Worm (Caenorhabditis elegans): ENCODE measurements around the gene bath-10.

Gene bath-10

DNA sequence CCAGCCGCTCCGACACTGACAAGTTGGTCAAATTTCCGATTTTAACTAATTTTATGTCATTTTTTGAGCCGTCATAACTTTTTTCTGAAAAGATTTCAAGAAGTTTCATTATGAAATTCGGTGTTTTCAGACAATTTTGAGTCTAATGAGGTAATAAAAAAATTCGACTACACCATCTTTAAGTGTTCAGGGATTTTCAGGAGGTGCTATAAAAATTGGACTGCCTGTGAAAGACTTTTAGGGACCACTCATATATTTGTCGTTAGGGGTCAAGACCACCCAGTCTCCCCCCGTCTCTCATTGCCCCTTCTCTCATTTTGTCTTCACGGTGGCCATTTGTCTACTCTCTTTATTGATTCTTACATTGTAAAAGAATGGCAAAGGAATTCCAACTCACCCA is at the start of gene bath-10:
TSS of gene bath-10 (plus strand) at position 301 of the 400 bp plus-strand sequence.
- TF ChIP-seq sdc-2 (tag; optimal IDR thresholded peaks at IDR 0.05) (no peak), C08G9.2 (tag; optimal IDR thresholded peaks at IDR 0.05) (no peak), ceh-19 (GFP tag; optimal IDR thresholded peaks at IDR 0.05) (no peak), lim-6 (tag; optimal IDR thresholded peaks at IDR 0.05) (no peak), ceh-14 (tag; optimal IDR thresholded peaks at IDR 0.05) (no peak), sox-2 (GFP tag; IDR thresholded peaks at IDR 0.05) (no peak), elt-4 (tag; optimal IDR thresholded peaks at IDR 0.05) (no peak)

DNA sequence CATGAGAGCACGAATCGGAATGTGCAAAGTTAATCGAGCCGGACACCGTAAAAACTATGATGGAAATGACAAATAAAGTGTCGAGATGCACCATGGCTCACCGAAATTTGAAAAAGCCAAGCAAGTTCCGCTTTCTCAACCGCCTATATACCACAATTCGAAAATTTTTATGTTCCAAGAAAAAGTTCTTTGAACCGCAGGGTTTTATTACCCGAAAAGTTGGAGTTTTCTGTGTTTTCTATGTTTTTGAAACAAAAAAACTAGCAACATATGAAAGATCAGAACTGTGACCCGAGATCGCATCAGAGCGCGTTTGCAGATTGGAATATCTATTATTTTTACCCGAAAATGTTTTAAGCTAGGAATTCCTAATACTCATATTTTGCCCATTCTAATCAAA is 47.8 kb upstream of the bath-10 start, which contains the start of gene Y46D2A.3:
TSS of gene Y46D2A.3 (minus strand) at position 101 of the 400 bp plus-strand sequence.
- TF ChIP-seq ceh-45 (GFP tag; IDR thresholded peaks at IDR 0.05), result no peak
- TF ChIP-seq dve-1 (tag; optimal IDR thresholded peaks at IDR 0.05), result no peak
- no peak for TF ChIP-seq Y22D7AL.16 (tag; optimal IDR thresholded peaks at IDR 0.05)

DNA sequence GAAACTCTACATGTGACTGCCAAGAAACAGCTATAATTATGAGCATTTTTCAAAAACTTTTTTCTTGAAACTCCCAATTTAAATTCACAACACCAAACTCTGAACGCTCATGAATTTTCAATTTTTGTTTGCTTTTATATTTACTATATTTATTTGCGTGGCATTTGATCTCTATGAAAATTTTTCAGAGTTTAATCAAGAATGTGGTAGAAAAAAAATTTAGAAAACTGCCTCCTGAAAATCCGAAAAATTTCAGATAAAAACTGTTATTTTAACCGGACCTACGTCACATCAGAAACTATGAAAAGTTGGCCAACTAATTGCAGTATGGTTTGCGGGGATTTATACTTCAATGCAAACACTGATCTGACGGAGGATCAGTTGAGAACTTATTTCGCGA is 42.8 kb upstream of the bath-10 start, which contains the start of gene irld-27:
TSS of gene irld-27 (plus strand) at position 301 of the 400 bp plus-strand sequence.
- TF ChIP-seq elt-4 (tag; optimal IDR thresholded peaks at IDR 0.05), result no peak
- no peak for TF ChIP-seq dve-1 (tag; optimal IDR thresholded peaks at IDR 0.05)
- TF ChIP-seq ceh-22 (tag; optimal IDR thresholded peaks at IDR 0.05), result no peak
- no peak for TF ChIP-seq rnt-1 (tag; optimal IDR thresholded peaks at IDR 0.05)
- TF ChIP-seq ets-4 (tag; optimal IDR thresholded peaks at IDR 0.05), result no peak
- no peak for TF ChIP-seq nhr-11 (tag; optimal IDR thresholded peaks at IDR 0.05)
- TF ChIP-seq unc-86 (tag; optimal IDR thresholded peaks at IDR 0.05), result no peak
- no peak for TF ChIP-seq ceh-34 (tag; optimal IDR thresholded peaks at IDR 0.05)
- no peak for TF ChIP-seq lim-6 (tag; optimal IDR thresholded peaks at IDR 0.05)
- TF ChIP-seq pha-4 (tag; optimal IDR thresholded peaks at IDR 0.05), result no peak
- TF ChIP-seq pax-1 (tag; optimal IDR thresholded peaks at IDR 0.05), result no peak
- no peak for TF ChIP-seq nfya-1 (tag; optimal IDR thresholded peaks at IDR 0.05)
- TF ChIP-seq syd-9 (tag; optimal IDR thresholded peaks at IDR 0.05), result no peak
- no peak for TF ChIP-seq ceh-18 (tag; optimal IDR thresholded peaks at IDR 0.05)
- TF ChIP-seq hlh-8 (tag; optimal IDR thresholded peaks at IDR 0.05), result no peak
- TF ChIP-seq Y22D7AL.16 (tag; optimal IDR thresholded peaks at IDR 0.05), result no peak
- TF ChIP-seq fkh-10 (GFP tag; optimal IDR thresholded peaks at IDR 0.05), result no peak
- no peak for TF ChIP-seq fkh-6 (tag; optimal IDR thresholded peaks at IDR 0.05)
- TF ChIP-seq gmeb-2 (tag; optimal IDR thresholded peaks at IDR 0.05), result no peak
- no peak for TF ChIP-seq pag-3 (tag; optimal IDR thresholded peaks at IDR 0.05; ENCODE audit: borderline replicate concordance)

DNA sequence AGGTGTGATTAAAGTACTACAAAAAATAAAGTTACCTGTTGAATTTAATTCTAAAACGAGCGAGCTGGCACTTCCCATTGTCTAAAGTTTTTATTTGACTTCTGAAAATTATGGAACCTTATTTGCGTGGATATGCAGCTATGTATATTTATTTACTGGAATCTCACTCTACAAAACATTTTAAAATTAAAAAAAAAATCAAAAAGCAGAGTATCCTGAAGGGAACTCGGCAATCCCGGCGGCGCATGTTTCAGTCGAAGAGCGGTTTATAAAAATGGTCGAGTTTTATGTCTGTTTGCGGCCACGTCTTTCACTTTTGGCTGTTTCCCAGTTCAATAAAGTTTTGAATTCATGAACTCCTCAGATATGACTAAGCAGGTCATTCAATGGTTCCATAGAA is 37.8 kb upstream of the bath-10 start, which contains the start of gene F14D2.19:
TSS of gene F14D2.19 (minus strand) at position 101 of the 400 bp plus-strand sequence.
- TF ChIP-seq lim-6 (tag; optimal IDR thresholded peaks at IDR 0.05) (no peak), unc-55 (GFP tag; optimal IDR thresholded peaks at IDR 0.05) (no peak), ceh-30 (tag; optimal IDR thresholded peaks at IDR 0.05) (no peak)

ce11 chrII:3338556-3338955 is 36.3 kb upstream of the bath-10 start, which contains the start of gene F14D2.7:
F14D2.7 (minus strand) TSS chrII:3338656.
- no peak for TF ChIP-seq ets-4 (tag; optimal IDR thresholded peaks at IDR 0.05)
- no peak for TF ChIP-seq hlh-6 (tag; optimal IDR thresholded peaks at IDR 0.05)
- no peak for TF ChIP-seq fkh-6 (tag; optimal IDR thresholded peaks at IDR 0.05)
- TF ChIP-seq elt-2 (tag; optimal IDR thresholded peaks at IDR 0.05), result no peak
- no peak for TF ChIP-seq sox-2 (GFP tag; IDR thresholded peaks at IDR 0.05)
- TF ChIP-seq unc-42 (tag; optimal IDR thresholded peaks at IDR 0.05), result no peak
- no peak for TF ChIP-seq ztf-16 (tag; optimal IDR thresholded peaks at IDR 0.05)
- no peak for TF ChIP-seq pax-1 (tag; optimal IDR thresholded peaks at IDR 0.05)
- TF ChIP-seq sdc-2 (tag; optimal IDR thresholded peaks at IDR 0.05), result no peak
- TF ChIP-seq ceh-22 (tag; optimal IDR thresholded peaks at IDR 0.05), result no peak
- no peak for TF ChIP-seq pha-4 (tag; optimal IDR thresholded peaks at IDR 0.05)
- no peak for TF ChIP-seq gmeb-2 (tag; optimal IDR thresholded peaks at IDR 0.05)
- TF ChIP-seq hlh-8 (tag; optimal IDR thresholded peaks at IDR 0.05), result no peak
- TF ChIP-seq dve-1 (tag; optimal IDR thresholded peaks at IDR 0.05), result no peak
- no peak for TF ChIP-seq ceh-31 (tag; optimal IDR thresholded peaks at IDR 0.05)

Measured in whole organism, late embryonic.